Worm (Caenorhabditis elegans) whole organism, L3 larva: ENCODE results near the gene prp-19.

Experiments used
- R02D3.7 ChIP-seq: fragments of 150-350 bp; optimal IDR thresholded peaks from 2 replicates; lab custom pipeline; 2014; ENCODE audit warnings: missing biosample characterization, missing genetic modification characterization
- aly-2 ChIP-seq: fragments of 150-350 bp; optimal IDR thresholded peaks from 2 replicates; lab custom pipeline; 2014; ENCODE audit warnings: missing biosample characterization, missing genetic modification characterization
- ama-1 ChIP-seq: fragments of 150-350 bp; optimal IDR thresholded peaks from 2 replicates; lab custom pipeline; 2018
- ceh-16 ChIP-seq: sonication (generic microtip); optimal IDR thresholded peaks from 2 replicates; lab custom pipeline; 2017; ENCODE audit warnings: missing biosample characterization, missing genetic modification characterization
- ceh-28 ChIP-seq: fragments of 150-350 bp; optimal IDR thresholded peaks from 2 replicates; lab custom pipeline; 2014; ENCODE audit warnings: missing biosample characterization, missing genetic modification reagents, missing genetic modification characterization
- ceh-82 ChIP-seq: fragments of 150-350 bp; optimal IDR thresholded peaks from 2 replicates; lab custom pipeline; 2014; ENCODE audit warnings: missing biosample characterization, missing genetic modification characterization
- egl-5 ChIP-seq: fragments of 150-350 bp; optimal IDR thresholded peaks from 2 replicates; lab custom pipeline; 2017; ENCODE audit warnings: missing biosample characterization, missing genetic modification reagents, missing genetic modification characterization, inconsistent platforms
- elt-1 ChIP-seq: fragments of 150-350 bp; optimal IDR thresholded peaks from 2 replicates; lab custom pipeline; 2014; ENCODE audit warnings: missing biosample characterization, missing genetic modification characterization
- elt-2 ChIP-seq: sonication (generic microtip); optimal IDR thresholded peaks from 2 replicates; lab custom pipeline; 2016; ENCODE audit warnings: missing genetic modification reagents, mild to moderate bottlenecking, missing genetic modification characterization, missing compliant biosample characterization
- eor-1 ChIP-seq, 2 experiments: fragments of 150-350 bp; optimal IDR thresholded peaks; 2 replicates each; lab custom pipeline; 2014 to 2018; ENCODE audit warnings: missing biosample characterization in 2 of 2, missing genetic modification characterization in 2 of 2
- fkh-10 ChIP-seq: sonication (generic microtip); optimal IDR thresholded peaks from 2 replicates; lab custom pipeline; 2017; ENCODE audit warnings: missing biosample characterization, missing genetic modification reagents, missing genetic modification characterization
- fos-1 ChIP-seq: fragments of 150-350 bp; optimal IDR thresholded peaks from 2 replicates; lab custom pipeline; 2014; ENCODE audit warnings: missing biosample characterization, missing genetic modification characterization
- hmg-11 ChIP-seq: sonication (generic microtip); optimal IDR thresholded peaks from 2 replicates; lab custom pipeline; 2016; ENCODE audit warnings: missing genetic modification characterization, missing compliant biosample characterization
- lin-15B ChIP-seq: fragments of 150-350 bp; optimal IDR thresholded peaks from 2 replicates; lab custom pipeline; 2014; ENCODE audit warnings: missing biosample characterization, missing genetic modification characterization
- lin-39 ChIP-seq: fragments of 150-350 bp; optimal IDR thresholded peaks from 2 replicates; lab custom pipeline; 2018; ENCODE audit warnings: missing biosample characterization, missing genetic modification reagents, missing genetic modification characterization
- lsy-12 ChIP-seq: sonication (generic microtip); optimal IDR thresholded peaks from 2 replicates; lab custom pipeline; 2016; ENCODE audit warnings: mild to moderate bottlenecking, missing genetic modification characterization, missing compliant biosample characterization
- mdl-1 ChIP-seq: fragments of 150-350 bp; optimal IDR thresholded peaks from 2 replicates; lab custom pipeline; 2014; ENCODE audit warnings: missing biosample characterization, missing genetic modification characterization
- nfya-1 ChIP-seq: sonication (generic microtip); optimal IDR thresholded peaks from 2 replicates; lab custom pipeline; 2017; ENCODE audit warnings: missing genetic modification characterization, mild to moderate bottlenecking, missing compliant biosample characterization, antibody characterized with exemption, moderate library complexity; ENCODE audit not compliant: insufficient read depth
- nhr-11 ChIP-seq: fragments of 150-350 bp; optimal IDR thresholded peaks from 2 replicates; lab custom pipeline; 2014; ENCODE audit warnings: missing biosample characterization, missing genetic modification characterization
- nhr-43 ChIP-seq: sonication (generic microtip); optimal IDR thresholded peaks from 2 replicates; lab custom pipeline; 2016; ENCODE audit warnings: mild to moderate bottlenecking, missing genetic modification characterization, missing compliant biosample characterization; ENCODE audit not compliant: poor library complexity, severe bottlenecking
- nhr-76 ChIP-seq: fragments of 150-350 bp; sonication (generic microtip); optimal IDR thresholded peaks from 5 replicates; lab custom pipeline; 2014; ENCODE audit warnings: missing biosample characterization, missing genetic modification characterization
- nhr-77 ChIP-seq: fragments of 150-350 bp; optimal IDR thresholded peaks from 2 replicates; lab custom pipeline; 2014; ENCODE audit warnings: missing biosample characterization, missing genetic modification characterization
- pha-4 ChIP-seq: fragments of 150-350 bp; optimal IDR thresholded peaks from 2 replicates; lab custom pipeline; 2014; ENCODE audit warnings: missing biosample characterization, missing genetic modification reagents, missing genetic modification characterization
- pqm-1 ChIP-seq: fragments of 150-350 bp; optimal IDR thresholded peaks from 2 replicates; lab custom pipeline; 2017; ENCODE audit warnings: missing biosample characterization, missing genetic modification characterization, inconsistent platforms
- skn-1 ChIP-seq: fragments of 150-350 bp; optimal IDR thresholded peaks from 2 replicates; lab custom pipeline; 2014; ENCODE audit warnings: missing biosample characterization, missing genetic modification characterization
- tbx-2 ChIP-seq: sonication (generic microtip); optimal IDR thresholded peaks from 2 replicates; lab custom pipeline; 2016; ENCODE audit warnings: mild to moderate bottlenecking, missing genetic modification characterization, missing compliant biosample characterization
- unc-39 ChIP-seq: sonication (generic microtip); optimal IDR thresholded peaks from 4 replicates; lab custom pipeline; 2017; ENCODE audit warnings: missing biosample characterization, missing genetic modification characterization
- unc-62 ChIP-seq: fragments of 150-350 bp; sonication (generic microtip); optimal IDR thresholded peaks from 4 replicates; lab custom pipeline; 2014; ENCODE audit warnings: missing biosample characterization, missing genetic modification reagents, missing genetic modification characterization
- zag-1 ChIP-seq: fragments of 150-350 bp; optimal IDR thresholded peaks from 2 replicates; lab custom pipeline; 2014; ENCODE audit warnings: missing biosample characterization, missing genetic modification characterization
- ztf-11 ChIP-seq: fragments of 150-350 bp; optimal IDR thresholded peaks from 2 replicates; lab custom pipeline; 2014; ENCODE audit warnings: missing biosample characterization, missing genetic modification characterization

Gene prp-19

ce11 chrIII:5153137-5153536 is 18.7 kb downstream of the prp-19 start, which contains the start of the genes rbm-42 and grwd-1:
Gene rbm-42 (minus strand): TSS chrIII:5153229.
Gene grwd-1 (plus strand): TSS chrIII:5153464.
- peak; percentile 26 for TF ChIP-seq lin-15B
- no peak for TF ChIP-seq ceh-82 (tag; lab: Kevin White, UChicago)
- TF ChIP-seq pha-4 (tag; lab: Kevin White, UChicago): peak; percentile 76
- TF ChIP-seq unc-39: no peak
- TF ChIP-seq, all 47 proteins: peak for 2

ce11 chrIII:5150980-5151379 is 20.9 kb downstream of the prp-19 start:
- TF ChIP-seq hmg-11 (no peak), unc-62 (GFP tag; lab: Kevin White, UChicago) (no peak), nhr-76 (tag; lab: Kevin White, UChicago) (no peak), nhr-77 (no peak), ceh-16 (tag; lab: Kevin White, UChicago) (no peak), nfya-1 (tag; lab: Kevin White, UChicago) (no peak), lsy-12 (tag; lab: Kevin White, UChicago) (no peak), ztf-11 (tag; lab: Kevin White, UChicago) (no peak), elt-2 (tag; lab: Kevin White, UChicago) (no peak), ama-1 (lab: Kevin White, UChicago) (no peak), elt-1 (tag; lab: Kevin White, UChicago) (no peak), mdl-1 (tag; lab: Kevin White, UChicago) (no peak), ceh-28 (tag; lab: Kevin White, UChicago) (no peak), zag-1 (tag; lab: Kevin White, UChicago) (no peak), egl-5 (tag; lab: Kevin White, UChicago) (no peak)
- TF ChIP-seq, all 47 proteins: peak for 0

- no peak for TF ChIP-seq ama-1 (lab: Kevin White, UChicago)
- no peak for TF ChIP-seq skn-1 (tag; lab: Kevin White, UChicago)
- TF ChIP-seq tbx-2 (tag; lab: Kevin White, UChicago): no peak
- TF ChIP-seq lin-39 (tag; lab: Kevin White, UChicago): no peak
- no peak for TF ChIP-seq egl-5 (tag; lab: Kevin White, UChicago)
Measured at ce11 chrIII:5150012-5150411, 21.8 kb downstream of the prp-19 start.

ce11 chrIII:5149478-5149877 is 22.4 kb downstream of the prp-19 start, which contains the start of gene Y54H5A.2:
Gene Y54H5A.2 (minus strand): TSS chrIII:5149578.
- no peak for TF ChIP-seq tbx-2 (tag; lab: Kevin White, UChicago)
- TF ChIP-seq eor-1 (tag; optimal IDR thresholded peaks at IDR 0.05; lab: Kevin White, UChicago): no peak
- no peak for TF ChIP-seq pqm-1
- no peak for TF ChIP-seq unc-62 (GFP tag; lab: Kevin White, UChicago)
- no peak for TF ChIP-seq elt-2 (tag; lab: Kevin White, UChicago)
- TF ChIP-seq nhr-11: no peak
- TF ChIP-seq elt-1 (tag; lab: Kevin White, UChicago): no peak
- TF ChIP-seq aly-2 (tag; lab: Kevin White, UChicago): no peak
- TF ChIP-seq fos-1 (tag; lab: Kevin White, UChicago): no peak
- TF ChIP-seq nhr-76 (tag; lab: Kevin White, UChicago): no peak
- TF ChIP-seq nhr-43 (tag; lab: Kevin White, UChicago): no peak
- TF ChIP-seq ceh-82 (tag; lab: Kevin White, UChicago): no peak
- no peak for TF ChIP-seq mdl-1 (tag; lab: Kevin White, UChicago)
- TF ChIP-seq ztf-11 (tag; lab: Kevin White, UChicago): no peak
- no peak for TF ChIP-seq nfya-1 (tag; lab: Kevin White, UChicago)
- no peak for TF ChIP-seq zag-1 (tag; lab: Kevin White, UChicago)
- no peak for TF ChIP-seq fkh-10 (GFP tag; lab: Kevin White, UChicago)
- no peak for TF ChIP-seq ama-1 (lab: Kevin White, UChicago)
- TF ChIP-seq lin-15B: no peak
- TF ChIP-seq ceh-28 (tag; lab: Kevin White, UChicago): no peak

- TF ChIP-seq unc-62 (GFP tag; lab: Kevin White, UChicago): no peak
- TF ChIP-seq elt-2 (tag; lab: Kevin White, UChicago): peak; percentile 52
- TF ChIP-seq, all 47 proteins: peak for 1
Measured at ce11 chrIII:5147445-5147844, 24.4 kb downstream of the prp-19 start.

ce11 chrIII:5146749-5147148 is 25.1 kb downstream of the prp-19 start:
- peak; percentile 88 for TF ChIP-seq elt-2 (tag; lab: Kevin White, UChicago)
- TF ChIP-seq zag-1 (tag; lab: Kevin White, UChicago): no peak
- no peak for TF ChIP-seq R02D3.7 (tag; lab: Kevin White, UChicago)
- TF ChIP-seq pqm-1: peak; percentile 57
- TF ChIP-seq, all 47 proteins: peak for 2
